Worm (Caenorhabditis elegans): Measurements from ENCODE around the gene C18G1.1.

DNA sequence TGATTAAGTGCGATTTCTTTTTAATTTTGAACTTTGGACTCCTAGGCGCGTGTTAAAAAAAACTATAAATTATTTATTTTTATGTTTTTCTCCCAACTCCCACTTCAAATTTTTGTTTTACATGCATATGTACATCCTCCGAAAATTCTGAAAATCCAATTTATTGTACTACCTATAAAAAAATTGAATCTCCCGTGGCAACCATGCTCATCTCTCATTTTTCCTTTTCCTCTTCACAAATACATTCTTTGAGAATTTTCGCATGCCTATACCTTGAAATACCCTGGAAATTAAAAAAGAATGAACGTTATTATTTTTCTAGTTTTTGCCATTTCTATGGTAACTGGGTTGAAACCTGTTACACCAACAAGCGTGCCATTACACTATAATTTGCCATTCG, 11.1 kb downstream of the C18G1.1 start, which contains the start of gene R02F11.10:
- TF ChIP-seq ama-1 (optimal IDR thresholded peaks at IDR 0.05), result no peak
- TF ChIP-seq tra-4 (tag; optimal IDR thresholded peaks at IDR 0.05), result no peak
- no peak for TF ChIP-seq F13C5.2 (tag; optimal IDR thresholded peaks at IDR 0.05)
- no peak for TF ChIP-seq hmg-4 (GFP tag; optimal IDR thresholded peaks at IDR 0.05)

Measured in whole organism, early embryonic.